Worm (Caenorhabditis elegans) whole organism, L4 larva: ENCODE data around the gene F10A3.11.

ENCODE experiments used
- D1046.2 ChIP-seq: fragments of 200-800 bp; sonication (Bioruptor generic); IDR thresholded peaks from 2 replicates; pipeline ENCODE4 v1.3.6; 2022; ENCODE audit warnings: missing genetic modification characterization, missing compliant biosample characterization
- F26F4.8 ChIP-seq: fragments of 200-800 bp; sonication (Bioruptor generic); conservative IDR thresholded peaks from 2 replicates; pipeline ENCODE4 v1.3.6; 2022; ENCODE audit warnings: missing genetic modification characterization, missing compliant biosample characterization
- F44E2.7 ChIP-seq: fragments of 200-800 bp; sonication (Bioruptor generic); IDR thresholded peaks from 2 replicates; pipeline ENCODE4 v2.1.2; 2022; ENCODE audit warnings: missing genetic modification characterization, missing compliant biosample characterization
- F49E8.2 ChIP-seq: sonication (generic microtip); optimal IDR thresholded peaks from 2 replicates; lab custom pipeline; 2016; ENCODE audit warnings: missing compliant biosample characterization, mild to moderate bottlenecking, missing genetic modification characterization, borderline replicate concordance
- T20F7.1 ChIP-seq: fragments of 200-800 bp; sonication (Bioruptor generic); optimal IDR thresholded peaks from 2 replicates; lab custom pipeline; 2018; ENCODE audit warnings: mild to moderate bottlenecking, missing genetic modification characterization, missing compliant biosample characterization
- T26A8.4 ChIP-seq: fragments of 200-800 bp; sonication (Bioruptor generic); IDR thresholded peaks from 2 replicates; pipeline ENCODE4 v1.3.6; 2022; ENCODE audit warnings: missing genetic modification characterization, missing compliant biosample characterization
- ama-1 ChIP-seq: fragments of 150-350 bp; optimal IDR thresholded peaks from 2 replicates; lab custom pipeline; 2014; ENCODE audit warnings: inconsistent platforms, mixed read lengths
- ceh-20 ChIP-seq: fragments of 200-800 bp; sonication (Bioruptor generic); IDR thresholded peaks from 2 replicates; pipeline ENCODE4 v1.3.6; 2022; ENCODE audit warnings: missing genetic modification reagents, missing genetic modification characterization, missing compliant biosample characterization
- ceh-62 ChIP-seq: sonication (generic microtip); optimal IDR thresholded peaks from 2 replicates; lab custom pipeline; 2017; ENCODE audit warnings: missing biosample characterization, missing genetic modification characterization
- cey-2 ChIP-seq: sonication (generic microtip); optimal IDR thresholded peaks from 3 replicates; lab custom pipeline; 2017; ENCODE audit warnings: missing genetic modification characterization, mild to moderate bottlenecking, missing compliant biosample characterization, antibody characterized with exemption, borderline replicate concordance; ENCODE audit not compliant: insufficient read depth
- ctbp-1 ChIP-seq: fragments of 200-800 bp; sonication (Bioruptor generic); IDR thresholded peaks from 2 replicates; pipeline ENCODE4 v1.3.6; 2022; ENCODE audit warnings: missing genetic modification reagents, missing genetic modification characterization, missing compliant biosample characterization
- daf-8 ChIP-seq: fragments of 200-800 bp; sonication (Bioruptor generic); IDR thresholded peaks from 2 replicates; pipeline ENCODE4 v1.3.6; 2022; ENCODE audit warnings: missing genetic modification characterization, missing compliant biosample characterization
- dmd-9 ChIP-seq: fragments of 200-800 bp; sonication (Bioruptor generic); IDR thresholded peaks from 2 replicates; pipeline ENCODE4 v1.3.6; 2022; ENCODE audit warnings: missing genetic modification reagents, missing genetic modification characterization, missing compliant biosample characterization
- dpl-1 ChIP-seq: fragments of 150-350 bp; optimal IDR thresholded peaks from 2 replicates; lab custom pipeline; 2014; ENCODE audit warnings: missing biosample characterization, missing genetic modification reagents, missing genetic modification characterization
- duxl-1 ChIP-seq: sonication (generic microtip); optimal IDR thresholded peaks from 2 replicates; lab custom pipeline; 2016; ENCODE audit warnings: mild to moderate bottlenecking, missing genetic modification characterization, moderate library complexity, missing compliant biosample characterization; ENCODE audit not compliant: poor library complexity
- egl-27 ChIP-seq: sonication (generic microtip); optimal IDR thresholded peaks from 3 replicates; lab custom pipeline; 2017; ENCODE audit warnings: missing biosample characterization, missing genetic modification reagents, missing genetic modification characterization
- egl-43 ChIP-seq: fragments of 200-800 bp; sonication (Bioruptor generic); IDR thresholded peaks from 2 replicates; pipeline ENCODE4 v1.3.6; 2022; ENCODE audit warnings: missing genetic modification reagents, missing genetic modification characterization, missing compliant biosample characterization
- gei-8 ChIP-seq: fragments of 200-800 bp; sonication (Bioruptor generic); optimal IDR thresholded peaks from 2 replicates; lab custom pipeline; 2018; ENCODE audit warnings: mild to moderate bottlenecking, missing genetic modification characterization, missing compliant biosample characterization
- hif-1 ChIP-seq, 2 experiments: sonication (generic microtip); optimal IDR thresholded peaks; 2 replicates each; lab custom pipeline; 2016 to 2017; ENCODE audit warnings: missing compliant biosample characterization in 2 of 2, missing genetic modification characterization in 2 of 2, missing genetic modification reagents in 2 of 2, missing genotype in 2 of 2, mild to moderate bottlenecking in 1 of 2
- hlh-30 ChIP-seq: sonication (generic microtip); optimal IDR thresholded peaks from 2 replicates; lab custom pipeline; 2017; ENCODE audit warnings: antibody characterized with exemption, mild to moderate bottlenecking, missing genetic modification characterization, missing compliant biosample characterization; ENCODE audit not compliant: insufficient read depth
- hmg-1.1 ChIP-seq: fragments of 200-800 bp; sonication (Bioruptor generic); IDR thresholded peaks from 2 replicates; pipeline ENCODE4 v1.3.6; 2022; ENCODE audit warnings: missing genetic modification reagents, missing genetic modification characterization, missing compliant biosample characterization
- lim-7 ChIP-seq: fragments of 200-800 bp; sonication (Bioruptor generic); IDR thresholded peaks from 2 replicates; pipeline ENCODE4 v1.3.6; 2022; ENCODE audit warnings: missing genetic modification characterization, missing compliant biosample characterization
- lin-1 ChIP-seq: fragments of 200-800 bp; sonication (Bioruptor generic); IDR thresholded peaks from 2 replicates; pipeline ENCODE4 v1.3.6; 2022; ENCODE audit warnings: missing genetic modification reagents, missing genetic modification characterization, missing compliant biosample characterization
- lin-38 ChIP-seq: fragments of 200-800 bp; sonication (Bioruptor generic); IDR thresholded peaks from 2 replicates; pipeline ENCODE4 v1.3.6; 2022; ENCODE audit warnings: missing genetic modification reagents, missing genetic modification characterization, missing compliant biosample characterization
- lin-39 ChIP-seq: fragments of 150-350 bp; optimal IDR thresholded peaks from 2 replicates; lab custom pipeline; 2014; ENCODE audit warnings: missing biosample characterization, missing genetic modification reagents, missing genetic modification characterization
- lir-3 ChIP-seq: sonication (generic microtip); optimal IDR thresholded peaks from 2 replicates; lab custom pipeline; 2016; ENCODE audit warnings: mild to moderate bottlenecking, missing genetic modification characterization, missing compliant biosample characterization
- lsy-2 ChIP-seq, 2 experiments: fragments of 150-350 bp in 1 of 2; sonication (generic microtip) in 1 of 2; optimal IDR thresholded peaks; 2 replicates each; lab custom pipeline; 2014 to 2017; ENCODE audit warnings: missing biosample characterization in 2 of 2, missing genetic modification characterization in 2 of 2
- mdl-1 ChIP-seq, 2 experiments: fragments of 150-350 bp in 1 of 2; sonication (generic microtip) in 1 of 2; optimal IDR thresholded peaks; 2 replicates each; lab custom pipeline; 2014 to 2017; ENCODE audit warnings: missing biosample characterization in 2 of 2, missing genetic modification characterization in 2 of 2
- nhr-111 ChIP-seq: fragments of 200-800 bp; sonication (Bioruptor generic); optimal IDR thresholded peaks from 2 replicates; lab custom pipeline; 2018; ENCODE audit warnings: mild to moderate bottlenecking, missing genetic modification characterization, missing compliant biosample characterization
- nhr-77 ChIP-seq: fragments of 150-350 bp; optimal IDR thresholded peaks from 2 replicates; lab custom pipeline; 2014; ENCODE audit warnings: missing biosample characterization, missing genetic modification characterization
- snpc-1.2 ChIP-seq: fragments of 200-800 bp; sonication (Bioruptor generic); IDR thresholded peaks from 2 replicates; pipeline ENCODE4 v1.3.6; 2022; ENCODE audit warnings: missing genetic modification reagents, missing genetic modification characterization, missing compliant biosample characterization
- unc-130 ChIP-seq: sonication (generic microtip); optimal IDR thresholded peaks from 2 replicates; lab custom pipeline; 2016; ENCODE audit warnings: missing genetic modification reagents, missing genetic modification characterization, missing compliant biosample characterization
- unc-39 ChIP-seq: sonication (generic microtip); optimal IDR thresholded peaks from 2 replicates; lab custom pipeline; 2017; ENCODE audit warnings: missing biosample characterization, missing genetic modification characterization
- unc-62 ChIP-seq, 3 experiments: fragments of 150-350 bp in 1 of 3; sonication (generic microtip); optimal IDR thresholded peaks in 2 of 3; peaks in 1 of 3; 1 replicate in 1 of 3; 2 replicates in 2 of 3; lab custom pipeline; 2014 to 2017; ENCODE audit warnings: missing biosample characterization in 3 of 3, missing genetic modification characterization in 3 of 3, missing genetic modification reagents in 3 of 3, missing genotype in 1 of 3
- vab-7 ChIP-seq: fragments of 200-800 bp; sonication (Bioruptor generic); IDR thresholded peaks from 2 replicates; pipeline ENCODE4 v1.3.6; 2022; ENCODE audit warnings: missing genetic modification reagents, missing genetic modification characterization, missing compliant biosample characterization
- zfp-2 ChIP-seq: sonication (generic microtip); optimal IDR thresholded peaks from 2 replicates; lab custom pipeline; 2016; ENCODE audit warnings: mild to moderate bottlenecking, missing genetic modification characterization, missing compliant biosample characterization
- zip-2 ChIP-seq: fragments of 150-350 bp; optimal IDR thresholded peaks from 2 replicates; lab custom pipeline; 2014; ENCODE audit warnings: missing biosample characterization, missing genetic modification characterization
- ztf-7 ChIP-seq: fragments of 150-350 bp; optimal IDR thresholded peaks from 2 replicates; lab custom pipeline; 2014; ENCODE audit warnings: missing biosample characterization, missing genetic modification characterization

The F10A3.11 gene

DNA sequence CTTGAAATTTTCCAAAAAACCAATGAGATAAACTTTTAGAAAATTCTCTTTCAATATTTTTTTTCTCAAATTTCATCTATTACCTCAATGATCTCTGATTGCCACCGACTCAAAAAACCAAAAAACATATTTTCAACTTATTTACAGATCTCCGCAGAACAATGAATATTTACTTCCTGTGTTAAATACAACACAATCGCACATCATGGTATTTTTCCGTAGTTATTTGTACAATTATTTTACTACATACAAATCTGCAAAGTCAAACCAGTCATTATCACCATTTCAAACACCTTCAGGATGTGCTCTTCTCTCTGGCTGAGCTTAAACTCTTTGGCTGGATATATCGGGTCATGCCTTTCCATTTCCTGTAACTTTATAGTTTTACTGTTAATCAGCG is 3.5 kb downstream of the F10A3.11 start, which contains the start of gene str-108:
str-108 (plus strand) TSS at position 301 of the 400 bp plus-strand sequence.
- TF ChIP-seq vab-7 (GFP tag; lab: Robert Waterston, UW) (no peak), mdl-1 (tag; optimal IDR thresholded peaks at IDR 0.05; lab: Kevin White, UChicago) (no peak), F49E8.2 (no peak), duxl-1 (tag; lab: Kevin White, UChicago) (no peak), lin-38 (GFP tag; lab: Robert Waterston, UW) (no peak), snpc-1.2 (GFP tag; lab: Robert Waterston, UW) (no peak), lim-7 (no peak), lir-3 (tag; lab: Kevin White, UChicago) (no peak), cey-2 (tag; lab: Kevin White, UChicago) (no peak), D1046.2 (GFP tag; lab: Robert Waterston, UW) (no peak), gei-8 (GFP tag; lab: Kevin White, UChicago) (no peak), lin-1 (GFP tag; lab: Robert Waterston, UW) (no peak), unc-39 (no peak), dpl-1 (GFP tag; lab: Kevin White, UChicago) (no peak), F44E2.7 (GFP tag; lab: Robert Waterston, UW) (no peak)

DNA sequence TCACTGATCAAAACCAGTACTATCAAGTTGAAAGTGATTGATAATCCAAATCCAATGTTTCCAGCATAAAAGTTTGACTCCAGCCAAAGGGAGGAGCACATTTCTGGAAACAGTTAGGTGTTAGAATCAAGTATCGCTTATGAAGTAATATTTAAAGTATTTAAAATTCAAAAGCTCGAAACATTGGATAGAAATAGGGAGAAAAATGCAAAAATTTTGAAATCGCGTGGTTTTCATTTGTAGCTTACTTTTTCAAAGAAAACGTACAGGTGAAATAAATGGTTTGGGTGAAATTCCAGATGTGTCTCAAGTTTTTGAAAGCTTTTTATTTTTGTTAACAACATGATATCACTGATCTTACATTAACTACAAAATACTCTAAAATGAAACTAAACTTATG is 6.5 kb downstream of the F10A3.11 start, which contains the start of gene str-111:
str-111 (minus strand) TSS at position 101 of the 400 bp plus-strand sequence.
- TF ChIP-seq ceh-20 (no peak), T26A8.4 (GFP tag; lab: Robert Waterston, UW) (no peak), lim-7 (no peak), ztf-7 (no peak), zfp-2 (tag; lab: Kevin White, UChicago) (no peak), lsy-2 (tag; optimal IDR thresholded peaks at IDR 0.05; lab: Kevin White, UChicago) (no peak), ctbp-1 (no peak), nhr-111 (no peak), egl-43 (GFP tag; lab: Robert Waterston, UW) (no peak), daf-8 (GFP tag; lab: Robert Waterston, UW) (no peak), hmg-1.1 (GFP tag; lab: Robert Waterston, UW) (no peak), nhr-77 (tag; lab: Kevin White, UChicago) (no peak), zip-2 (tag; lab: Kevin White, UChicago) (no peak), dmd-9 (GFP tag; lab: Robert Waterston, UW) (no peak), unc-39 (no peak), F26F4.8 (GFP tag; lab: Robert Waterston, UW) (no peak), hlh-30 (tag; lab: Kevin White, UChicago) (no peak)

DNA sequence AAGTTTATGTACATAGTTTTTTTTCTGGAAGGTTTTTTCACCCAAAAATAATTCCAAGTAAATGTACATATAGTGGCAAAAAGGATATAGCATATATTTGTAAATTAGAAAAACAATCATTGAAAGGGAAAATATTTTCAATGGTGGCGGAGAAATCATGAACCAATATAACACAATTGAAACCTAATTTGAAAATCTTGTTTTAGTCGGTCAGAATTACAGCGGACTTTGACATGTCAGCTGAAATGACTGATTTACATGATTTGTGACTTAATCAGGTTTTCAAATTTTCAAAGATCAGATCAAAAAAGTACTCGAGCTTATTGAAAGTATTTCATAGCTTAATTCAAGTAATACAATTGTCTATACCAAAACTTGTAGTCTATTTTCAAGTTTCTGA is 9.2 kb downstream of the F10A3.11 start, which contains the start of gene K05D4.9:
K05D4.9 (minus strand) TSS at position 101 of the 400 bp plus-strand sequence.
- TF ChIP-seq unc-130 (GFP tag; lab: Kevin White, UChicago): no peak
- TF ChIP-seq unc-62 (GFP tag; optimal IDR thresholded peaks at IDR 0.05 in 1 of 2; lab: Kevin White, UChicago): peak in 1 of 2 experiments; percentile 41
- TF ChIP-seq unc-62 (tag; optimal IDR thresholded peaks at IDR 0.05; lab: Kevin White, UChicago): no peak
- no peak for TF ChIP-seq egl-27 (tag; lab: Kevin White, UChicago)
- no peak for TF ChIP-seq T20F7.1 (GFP tag; lab: Kevin White, UChicago)
- TF ChIP-seq egl-43 (GFP tag; lab: Robert Waterston, UW): no peak
- no peak for TF ChIP-seq hif-1 (tag; optimal IDR thresholded peaks at IDR 0.05; lab: Kevin White, UChicago)

DNA sequence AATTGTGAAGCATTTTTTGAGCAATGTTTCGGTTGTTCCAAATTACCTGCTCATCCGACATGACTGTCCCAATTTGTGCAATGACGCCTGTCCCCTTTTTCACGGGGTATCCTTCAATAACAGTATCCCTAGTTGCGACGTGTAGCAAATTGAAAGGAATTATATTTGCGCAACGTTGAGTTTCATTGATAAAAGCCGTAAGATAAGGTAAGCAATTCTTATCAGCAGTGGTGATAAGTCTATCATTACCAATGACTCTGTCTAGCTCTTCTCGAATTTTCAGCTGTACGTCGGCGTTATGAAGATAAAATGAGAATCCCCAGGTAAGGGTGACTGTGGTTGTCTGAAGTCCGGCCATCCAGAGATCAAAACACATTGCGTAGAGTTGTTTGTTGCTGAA is 11.6 kb downstream of the F10A3.11 start:
- TF ChIP-seq ceh-62 (no peak), ama-1 (lab: Kevin White, UChicago) (no peak), ctbp-1 (no peak), lim-7 (no peak), lin-39 (no peak)
